Worm (Caenorhabditis elegans) whole organism, L2 larva: ENCODE data around the gene C10C5.3.
A peak's percentile ranks its signal among the peaks of the same experiment; 100 is the strongest.

Experiments used
- C34F6.9 ChIP-seq: fragments of 150-350 bp; optimal IDR thresholded peaks from 2 replicates; lab custom pipeline; 2014; ENCODE audit warnings: missing biosample characterization, missing genetic modification characterization
- F13H6.1 ChIP-seq: sonication (generic microtip); optimal IDR thresholded peaks from 2 replicates; lab custom pipeline; 2016; ENCODE audit warnings: missing genetic modification characterization, missing compliant biosample characterization
- R02D3.7 ChIP-seq: fragments of 150-350 bp; optimal IDR thresholded peaks from 2 replicates; lab custom pipeline; 2014; ENCODE audit warnings: missing biosample characterization, missing genetic modification characterization
- alr-1 ChIP-seq: fragments of 150-350 bp; optimal IDR thresholded peaks from 2 replicates; lab custom pipeline; 2014; ENCODE audit warnings: missing biosample characterization, missing genetic modification characterization
- aly-2 ChIP-seq: fragments of 150-350 bp; optimal IDR thresholded peaks from 2 replicates; lab custom pipeline; 2014; ENCODE audit warnings: missing biosample characterization, missing genetic modification characterization
- ceh-16 ChIP-seq: fragments of 150-350 bp; optimal IDR thresholded peaks from 2 replicates; lab custom pipeline; 2014; ENCODE audit warnings: missing biosample characterization, missing genetic modification characterization
- ceh-82 ChIP-seq: fragments of 150-350 bp; optimal IDR thresholded peaks from 2 replicates; lab custom pipeline; 2014; ENCODE audit warnings: missing biosample characterization, missing genetic modification characterization
- crh-2 ChIP-seq: sonication (generic microtip); optimal IDR thresholded peaks from 2 replicates; lab custom pipeline; 2017; ENCODE audit warnings: missing biosample characterization, missing genetic modification characterization
- dmd-4 ChIP-seq: sonication (generic microtip); optimal IDR thresholded peaks from 2 replicates; lab custom pipeline; 2017; ENCODE audit warnings: missing biosample characterization, missing genetic modification characterization
- egl-27 ChIP-seq: sonication (generic microtip); optimal IDR thresholded peaks from 3 replicates; lab custom pipeline; 2017; ENCODE audit warnings: missing biosample characterization, missing genetic modification reagents, missing genetic modification characterization
- elt-1 ChIP-seq: fragments of 150-350 bp; optimal IDR thresholded peaks from 2 replicates; lab custom pipeline; 2014; ENCODE audit warnings: missing biosample characterization, missing genetic modification characterization
- elt-3 ChIP-seq: sonication (generic microtip); optimal IDR thresholded peaks from 2 replicates; lab custom pipeline; 2017; ENCODE audit warnings: missing biosample characterization, missing genetic modification characterization
- fos-1 ChIP-seq: fragments of 150-350 bp; optimal IDR thresholded peaks from 2 replicates; lab custom pipeline; 2014; ENCODE audit warnings: missing biosample characterization, missing genetic modification characterization
- lin-11 ChIP-seq: fragments of 150-350 bp; sonication (generic microtip); optimal IDR thresholded peaks from 2 replicates; lab custom pipeline; 2014; ENCODE audit warnings: missing biosample characterization, missing genetic modification characterization, inconsistent platforms, mixed read lengths
- lin-39 ChIP-seq: fragments of 150-350 bp; optimal IDR thresholded peaks from 2 replicates; lab custom pipeline; 2014; ENCODE audit warnings: missing biosample characterization, missing genetic modification reagents, missing genetic modification characterization
- lsy-2 ChIP-seq, 2 experiments: fragments of 150-350 bp in 1 of 2; sonication (generic microtip) in 1 of 2; optimal IDR thresholded peaks; 2 replicates each; lab custom pipeline; 2014 to 2017; ENCODE audit warnings: missing biosample characterization in 2 of 2, missing genetic modification characterization in 2 of 2
- mab-5 ChIP-seq: fragments of 150-350 bp; optimal IDR thresholded peaks from 2 replicates; lab custom pipeline; 2014; ENCODE audit warnings: missing biosample characterization, missing genetic modification characterization
- mdl-1 ChIP-seq, 2 experiments: fragments of 150-350 bp in 1 of 2; sonication (generic microtip) in 1 of 2; optimal IDR thresholded peaks; 2 replicates each; lab custom pipeline; 2017; ENCODE audit warnings: missing biosample characterization in 2 of 2, missing genetic modification characterization in 2 of 2
- nhr-11 ChIP-seq: fragments of 150-350 bp; optimal IDR thresholded peaks from 2 replicates; lab custom pipeline; 2014; ENCODE audit warnings: missing biosample characterization, missing genetic modification characterization
- nhr-12 ChIP-seq: fragments of 150-350 bp; optimal IDR thresholded peaks from 2 replicates; lab custom pipeline; 2014; ENCODE audit warnings: missing biosample characterization, missing genetic modification characterization
- nhr-129 ChIP-seq: fragments of 150-350 bp; optimal IDR thresholded peaks from 2 replicates; lab custom pipeline; 2014; ENCODE audit warnings: missing biosample characterization, missing genetic modification characterization
- nhr-21 ChIP-seq: fragments of 150-350 bp; optimal IDR thresholded peaks from 2 replicates; lab custom pipeline; 2014; ENCODE audit warnings: missing biosample characterization, missing genetic modification characterization
- nhr-6 ChIP-seq: fragments of 150-350 bp; optimal IDR thresholded peaks from 2 replicates; lab custom pipeline; 2014; ENCODE audit warnings: missing biosample characterization, missing genetic modification characterization
- nhr-77 ChIP-seq: fragments of 150-350 bp; optimal IDR thresholded peaks from 2 replicates; lab custom pipeline; 2014; ENCODE audit warnings: missing biosample characterization, missing genetic modification characterization
- peb-1 ChIP-seq: fragments of 150-350 bp; optimal IDR thresholded peaks from 2 replicates; lab custom pipeline; 2014; ENCODE audit warnings: missing biosample characterization, missing genetic modification characterization
- sem-4 ChIP-seq: fragments of 150-350 bp; optimal IDR thresholded peaks from 2 replicates; lab custom pipeline; 2014; ENCODE audit warnings: missing biosample characterization, missing genetic modification reagents, missing genetic modification characterization
- skn-1 ChIP-seq: sonication (generic microtip); optimal IDR thresholded peaks from 2 replicates; lab custom pipeline; 2017; ENCODE audit warnings: missing biosample characterization, missing genetic modification characterization
- sma-9 ChIP-seq, 2 experiments: fragments of 150-350 bp in 1 of 2; sonication (generic microtip) in 1 of 2; optimal IDR thresholded peaks; 2 replicates each; lab custom pipeline; 2014 to 2016; ENCODE audit warnings: missing genetic modification characterization in 2 of 2, mild to moderate bottlenecking in 1 of 2, missing biosample characterization in 1 of 2, missing compliant biosample characterization in 1 of 2, missing genetic modification reagents in 1 of 2, moderate library complexity in 1 of 2
- unc-55 ChIP-seq: fragments of 150-350 bp; sonication (generic microtip); optimal IDR thresholded peaks from 3 replicates; lab custom pipeline; 2014; ENCODE audit warnings: missing biosample characterization, missing genetic modification reagents, missing genetic modification characterization
- zag-1 ChIP-seq: fragments of 150-350 bp; optimal IDR thresholded peaks from 2 replicates; lab custom pipeline; 2014; ENCODE audit warnings: missing biosample characterization, missing genetic modification characterization
- ztf-1 ChIP-seq: fragments of 200-800 bp; sonication (Bioruptor generic); conservative IDR thresholded peaks from 2 replicates; pipeline ENCODE4 v1.3.6; 2022; ENCODE audit warnings: missing genetic modification characterization, missing compliant biosample characterization

The C10C5.3 gene

DNA sequence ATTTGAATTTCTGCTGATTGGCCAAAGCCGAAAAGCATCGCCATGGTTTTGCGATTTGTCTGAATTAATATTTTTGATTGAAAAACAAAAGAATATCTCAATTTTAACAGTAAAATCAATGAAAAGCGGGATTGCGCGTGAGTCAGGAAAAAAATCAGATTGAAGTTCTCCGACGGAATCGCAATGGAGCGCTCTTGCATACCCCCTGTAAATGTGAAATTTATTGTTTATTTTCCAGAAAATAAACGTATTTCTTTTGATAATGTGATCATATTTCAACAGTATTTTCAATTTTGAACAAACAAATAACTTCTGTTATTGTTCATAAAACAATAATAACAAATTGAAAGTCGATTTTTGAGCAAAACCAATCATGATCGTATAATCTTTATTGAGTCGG, 33.0 kb upstream of the C10C5.3 start, which contains the start of gene vps-26:
TSS of gene vps-26 (minus strand) at position 200 of the 400 bp plus-strand sequence.
- peak; percentile 26 for TF ChIP-seq unc-55 (GFP tag; lab: Kevin White, UChicago)
- peak; percentile 47 for TF ChIP-seq fos-1 (tag; lab: Kevin White, UChicago)
- no peak for TF ChIP-seq nhr-12
- TF ChIP-seq lsy-2 (tag; optimal IDR thresholded peaks at IDR 0.05; lab: Kevin White, UChicago): peak in 1 of 2 experiments; percentile 49
- TF ChIP-seq alr-1 (tag; lab: Kevin White, UChicago): no peak
- peak; percentile 48 for TF ChIP-seq C34F6.9 (tag; lab: Kevin White, UChicago)
- TF ChIP-seq nhr-129 (tag; lab: Kevin White, UChicago): peak; percentile 40
- TF ChIP-seq, all 48 proteins: peak for 5

DNA sequence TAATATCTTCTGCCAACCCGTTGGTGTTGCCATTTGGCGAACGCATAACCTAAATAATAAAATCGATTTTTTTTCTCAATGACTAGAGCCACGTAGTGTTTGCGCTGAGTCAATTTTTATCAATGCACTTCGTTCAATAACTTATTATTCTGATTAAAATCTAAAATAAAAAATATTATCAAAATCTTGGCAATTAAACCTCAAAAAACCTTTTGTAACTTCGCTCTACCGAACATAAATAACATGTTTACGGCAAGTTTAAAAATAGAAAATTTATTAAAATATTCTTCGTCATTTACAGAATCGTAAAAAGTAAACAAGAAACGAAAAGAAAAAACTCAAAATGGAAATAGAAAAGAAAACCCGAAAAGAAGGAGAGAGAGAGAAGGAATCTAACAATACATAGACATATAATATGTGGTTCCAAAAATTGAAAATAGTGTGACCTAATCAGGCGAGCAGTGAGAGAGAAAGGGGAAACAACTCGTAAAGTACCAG, 31.5 kb upstream of the C10C5.3 start, which contains the start of gene pigc-1:
TSS of gene pigc-1 (minus strand) at position 51 of the 498 bp plus-strand sequence.
- TF ChIP-seq elt-1 (tag; lab: Kevin White, UChicago): no peak
- no peak for TF ChIP-seq dmd-4 (tag; lab: Kevin White, UChicago)
- peak; percentile 20 for TF ChIP-seq fos-1 (tag; lab: Kevin White, UChicago)
- no peak for TF ChIP-seq ceh-82 (tag; lab: Kevin White, UChicago)
- no peak for TF ChIP-seq elt-3
- TF ChIP-seq C34F6.9 (tag; lab: Kevin White, UChicago): peak; percentile 44
- no peak for TF ChIP-seq skn-1 (tag; lab: Kevin White, UChicago)
- TF ChIP-seq nhr-6 (tag; lab: Kevin White, UChicago): no peak
- TF ChIP-seq mab-5 (tag; lab: Kevin White, UChicago): no peak
- TF ChIP-seq mdl-1 (tag; optimal IDR thresholded peaks at IDR 0.05; lab: Kevin White, UChicago): no peak
- TF ChIP-seq nhr-129 (tag; lab: Kevin White, UChicago): no peak
- no peak for TF ChIP-seq zag-1 (tag; lab: Kevin White, UChicago)
- TF ChIP-seq sem-4 (tag; lab: Kevin White, UChicago): no peak
- TF ChIP-seq alr-1 (tag; lab: Kevin White, UChicago): no peak
- TF ChIP-seq lin-11 (tag; lab: Kevin White, UChicago): no peak
- TF ChIP-seq peb-1 (tag; lab: Kevin White, UChicago): no peak
- TF ChIP-seq nhr-21: no peak
- no peak for TF ChIP-seq nhr-11

DNA sequence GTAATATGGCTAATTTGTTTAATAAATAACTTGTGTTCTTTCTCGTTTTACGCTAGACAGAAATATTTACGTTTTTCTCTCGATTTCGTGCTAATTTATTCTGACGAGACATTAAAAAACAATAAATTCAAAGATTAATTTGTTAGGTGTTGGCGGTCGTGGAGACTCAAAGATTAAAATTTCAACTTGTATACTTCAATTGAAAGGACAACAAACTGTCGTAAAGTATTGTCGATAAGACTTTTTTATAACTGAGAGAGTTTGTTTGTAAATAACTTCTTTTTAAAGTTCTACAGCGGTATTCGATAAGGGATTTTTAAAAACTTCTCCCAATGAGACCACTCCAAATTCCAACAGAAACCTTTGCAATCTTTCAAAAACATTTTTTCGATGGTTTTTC, 20.9 kb upstream of the C10C5.3 start:
- TF ChIP-seq zag-1 (tag; lab: Kevin White, UChicago): no peak
- no peak for TF ChIP-seq crh-2 (tag; lab: Kevin White, UChicago)
- TF ChIP-seq lsy-2 (tag; optimal IDR thresholded peaks at IDR 0.05; lab: Kevin White, UChicago): no peak
- TF ChIP-seq aly-2 (tag; lab: Kevin White, UChicago): no peak
- TF ChIP-seq R02D3.7: no peak
- no peak for TF ChIP-seq alr-1 (tag; lab: Kevin White, UChicago)
- TF ChIP-seq mdl-1 (tag; optimal IDR thresholded peaks at IDR 0.05; lab: Kevin White, UChicago): no peak
- TF ChIP-seq F13H6.1: no peak
- TF ChIP-seq nhr-129 (tag; lab: Kevin White, UChicago): no peak
- TF ChIP-seq nhr-11: no peak
- TF ChIP-seq peb-1 (tag; lab: Kevin White, UChicago): no peak
- TF ChIP-seq nhr-6 (tag; lab: Kevin White, UChicago): no peak

DNA sequence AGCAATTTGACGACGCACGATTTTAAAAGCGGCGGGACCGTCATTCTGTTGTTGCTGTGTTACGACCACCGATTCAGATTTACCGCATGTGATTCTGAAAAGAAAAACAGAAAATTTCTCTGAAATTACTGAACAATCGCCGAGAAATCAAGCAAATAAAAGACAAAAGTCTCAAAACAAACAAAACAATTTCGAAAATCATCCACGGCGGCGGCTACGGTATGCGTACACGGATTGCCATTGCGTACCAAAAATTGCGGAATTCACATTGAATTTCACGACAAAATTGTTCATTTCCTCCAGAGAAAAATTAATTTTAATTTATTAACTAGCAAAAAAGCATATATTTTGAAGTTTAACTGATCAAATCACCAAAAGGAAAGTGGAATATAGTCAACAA, 8.2 kb upstream of the C10C5.3 start, which contains the start of gene pezo-1:
TSS of gene pezo-1 (minus strand) at position 101 of the 400 bp plus-strand sequence.
- TF ChIP-seq mab-5 (tag; lab: Kevin White, UChicago) (no peak), lsy-2 (tag; optimal IDR thresholded peaks at IDR 0.05; lab: Kevin White, UChicago) (peak in 1 of 2 experiments; percentile 34)

DNA sequence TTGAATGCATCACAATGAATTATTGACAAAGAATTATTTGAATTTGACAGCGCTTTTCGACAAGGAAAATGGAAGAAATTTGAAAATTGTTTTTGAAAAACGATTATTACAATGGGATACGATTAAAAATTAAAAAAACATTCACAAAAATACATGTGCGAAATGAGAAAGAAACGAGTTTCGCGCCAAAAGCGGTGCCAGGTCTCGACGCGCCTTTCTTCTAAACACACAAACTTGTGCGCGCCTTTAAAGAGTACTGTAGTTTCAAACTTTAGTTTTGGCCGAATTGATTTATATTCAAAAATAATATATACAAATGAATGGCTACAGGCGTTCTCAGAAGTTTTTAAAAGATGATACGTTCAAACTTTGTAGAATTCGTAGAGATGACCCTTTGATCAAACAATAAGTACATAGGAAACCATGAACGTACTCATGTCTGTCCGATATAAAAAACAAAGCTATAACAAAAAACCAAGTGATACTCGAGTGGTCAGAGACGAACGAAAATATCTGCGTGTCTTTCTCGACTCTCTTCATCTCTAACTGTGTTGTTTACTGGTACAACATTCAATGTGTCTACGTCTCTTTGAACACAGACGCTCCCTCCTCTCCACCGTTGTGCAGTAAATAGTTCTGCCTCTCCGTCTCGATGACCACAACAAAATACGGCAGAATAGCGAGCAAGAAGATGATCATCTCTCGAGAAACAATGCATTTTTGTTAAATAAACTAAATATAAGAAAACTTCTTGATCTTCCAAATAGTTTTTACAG, 6.6 kb upstream of the C10C5.3 start:
- peak; percentile 1 for TF ChIP-seq C34F6.9 (tag; lab: Kevin White, UChicago)
- peak; percentile 43 for TF ChIP-seq sma-9 (GFP tag; optimal IDR thresholded peaks at IDR 0.05; lab: Kevin White, UChicago)
- TF ChIP-seq sma-9 (tag; optimal IDR thresholded peaks at IDR 0.05; lab: Kevin White, UChicago): no peak
- peak; percentile 60 for TF ChIP-seq nhr-129 (tag; lab: Kevin White, UChicago)
- no peak for TF ChIP-seq ceh-16 (tag; lab: Kevin White, UChicago)
- peak; percentile 17 for TF ChIP-seq F13H6.1
- TF ChIP-seq unc-55 (GFP tag; lab: Kevin White, UChicago): peak; percentile 15
- TF ChIP-seq ztf-1 (GFP tag; lab: Robert Waterston, UW): no peak
- TF ChIP-seq nhr-12: no peak
- no peak for TF ChIP-seq lin-39 (tag; lab: Kevin White, UChicago)
- TF ChIP-seq nhr-77: no peak
- no peak for TF ChIP-seq skn-1 (tag; lab: Kevin White, UChicago)
- peak; percentile 12 for TF ChIP-seq egl-27 (tag; lab: Kevin White, UChicago)
